Fruit fly (Drosophila melanogaster): ENCODE measurements around the gene CG9171.

DNA sequence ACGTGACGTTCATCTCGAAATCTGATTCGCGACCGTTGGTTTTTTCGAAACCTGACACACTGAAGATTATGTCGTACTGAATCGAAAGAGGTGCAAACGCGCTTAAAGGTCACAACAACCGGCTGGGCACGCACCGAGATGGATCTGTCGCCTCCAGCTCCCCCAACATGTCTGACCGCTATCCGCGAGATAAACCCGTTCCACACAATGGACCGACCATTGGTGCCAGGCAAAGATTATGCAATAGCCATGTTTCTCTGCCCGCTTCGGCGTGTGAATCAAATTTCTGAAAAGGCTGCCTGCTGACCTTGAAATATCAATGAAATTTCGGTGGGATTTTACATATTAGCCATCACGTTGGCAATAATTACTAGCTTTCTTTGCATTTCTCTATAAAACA is 34.9 kb downstream of the CG9171 start:
- no peak for TF ChIP-seq CG6276 (GFP tag; optimal IDR thresholded peaks at IDR 0.05)
- TF ChIP-seq CG6792 (GFP tag; optimal IDR thresholded peaks at IDR 0.05), result no peak
- TF ChIP-seq CG11902 (GFP tag; optimal IDR thresholded peaks at IDR 0.05), result no peak
- no peak for TF ChIP-seq Gug (GFP tag; IDR thresholded peaks at IDR 0.05)
- TF ChIP-seq OdsH (GFP tag; optimal IDR thresholded peaks at IDR 0.05), result no peak
- no peak for TF ChIP-seq CG8632 (GFP tag; optimal IDR thresholded peaks at IDR 0.05)
